Fruit fly (Drosophila melanogaster): ENCODE data around the gene Lip4.

The Lip4 gene

DNA sequence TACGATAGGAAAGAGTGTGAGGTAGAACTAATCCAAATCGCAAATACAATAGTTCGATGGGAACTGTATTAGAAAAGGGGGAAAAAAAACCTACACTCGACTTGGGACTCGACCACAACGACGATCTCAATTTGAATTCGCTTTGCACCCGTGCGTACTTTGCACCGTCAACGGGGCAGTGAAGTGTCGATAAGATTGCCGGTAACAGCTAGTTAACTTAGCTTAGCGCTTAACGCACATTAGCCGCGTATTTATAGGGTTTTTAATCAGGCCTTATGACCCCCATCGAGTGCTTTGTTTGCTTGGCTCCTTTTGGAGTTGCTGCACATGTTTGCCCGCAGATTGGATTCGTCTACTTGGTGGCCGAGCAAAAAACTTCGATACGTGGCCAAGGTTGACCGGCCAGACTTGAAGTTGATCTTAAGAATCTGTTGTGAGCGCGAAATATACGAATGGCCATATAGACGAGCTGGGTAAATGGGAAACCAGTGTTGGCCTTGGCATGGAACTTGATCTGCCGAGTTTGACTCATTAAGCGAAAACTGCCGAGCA is 12.7 kb upstream of the Lip4 start:
- TF ChIP-seq Aef1 (GFP tag; IDR thresholded peaks at IDR 0.05) = no peak
- TF ChIP-seq CG10431 (GFP tag; optimal IDR thresholded peaks at IDR 0.05) = no peak
- TF ChIP-seq HLH4C (GFP tag; IDR thresholded peaks at IDR 0.05; ENCODE audit: partially characterized antibody) = 0 out of 3 replicates have a peak, but pooled peaks have one; percentile 14
- TF ChIP-seq sd (tag; optimal IDR thresholded peaks at IDR 0.05) = no peak
- no peak for TF ChIP-seq nmo (GFP tag; optimal IDR thresholded peaks at IDR 0.05)
- TF ChIP-seq CG15479 (GFP tag; optimal IDR thresholded peaks at IDR 0.05) = no peak
- TF ChIP-seq CG2199 (GFP tag; IDR thresholded peaks at IDR 0.05) = 0 out of 3 replicates have a peak, but pooled peaks have one; percentile 8
- TF ChIP-seq CG8290 (GFP tag; optimal IDR thresholded peaks at IDR 0.05) = no peak
- TF ChIP-seq CG8290 (tag; optimal IDR thresholded peaks at IDR 0.05) = no peak
- TF ChIP-seq CG9876 (GFP tag; optimal IDR thresholded peaks at IDR 0.05) = no peak
- TF ChIP-seq Ptx1 (GFP tag; IDR thresholded peaks at IDR 0.05) = 0 out of 2 replicates have a peak, but pooled peaks have one; percentile 8
- no peak for TF ChIP-seq CG17186 (GFP tag; optimal IDR thresholded peaks at IDR 0.05)
- TF ChIP-seq CG12391 (tag; optimal IDR thresholded peaks at IDR 0.05) = no peak
- TF ChIP-seq tap (tag; optimal IDR thresholded peaks at IDR 0.05) = no peak
- no peak for TF ChIP-seq dm (GFP tag; optimal IDR thresholded peaks at IDR 0.05)
- TF ChIP-seq jigr1 (GFP tag; IDR thresholded peaks at IDR 0.05) = no peak
- no peak for TF ChIP-seq CG17612 (GFP tag; IDR thresholded peaks at IDR 0.05)
- no peak for TF ChIP-seq CG18476 (GFP tag; optimal IDR thresholded peaks at IDR 0.05)
- peak; percentile 47 for TF ChIP-seq ftz-f1 (GFP tag; optimal IDR thresholded peaks at IDR 0.05)
- TF ChIP-seq lab (GFP tag; optimal IDR thresholded peaks at IDR 0.05) = no peak
- TF ChIP-seq Hand (GFP tag; optimal IDR thresholded peaks at IDR 0.05) = no peak
- TF ChIP-seq CG2129 (GFP tag; IDR thresholded peaks at IDR 0.05; ENCODE audit: partially characterized antibody) = no peak
- no peak for TF ChIP-seq HmgD (GFP tag; optimal IDR thresholded peaks at IDR 0.05)
- no peak for TF ChIP-seq CG11085 (GFP tag; IDR thresholded peaks at IDR 0.05)
- TF ChIP-seq chinmo (GFP tag; IDR thresholded peaks at IDR 0.05; ENCODE audit: partially characterized antibody) = peak; percentile 65; the same call in 1 of the 4 replicates
- TF ChIP-seq D19B (GFP tag; optimal IDR thresholded peaks at IDR 0.05) = no peak
- TF ChIP-seq Sox100B (GFP tag; optimal IDR thresholded peaks at IDR 0.05) = no peak
- no peak for TF ChIP-seq ssp (GFP tag; IDR thresholded peaks at IDR 0.05)
- no peak for TF ChIP-seq CG8924 (tag; optimal IDR thresholded peaks at IDR 0.05)
- no peak for TF ChIP-seq kni (GFP tag; optimal IDR thresholded peaks at IDR 0.05)
- TF ChIP-seq Drgx (GFP tag; IDR thresholded peaks at IDR 0.05) = peak; percentile 21; the same call in 1 of the 2 replicates
- TF ChIP-seq sug (tag; optimal IDR thresholded peaks at IDR 0.05) = peak; percentile 75
- TF ChIP-seq CG9932 (GFP tag; IDR thresholded peaks at IDR 0.05) = peak; percentile 33; the same call in 1 of the 2 replicates
- TF ChIP-seq grau (tag; optimal IDR thresholded peaks at IDR 0.05) = peak; percentile 27
- TF ChIP-seq hth (optimal IDR thresholded peaks at IDR 0.05) = no peak
- no peak for TF ChIP-seq CG13287 (GFP tag; IDR thresholded peaks at IDR 0.05; ENCODE audit: partially characterized antibody)
- TF ChIP-seq CG32767 (GFP tag; IDR thresholded peaks at IDR 0.05) = no peak
- no peak for TF ChIP-seq CG17912 (GFP tag; optimal IDR thresholded peaks at IDR 0.05)
- TF ChIP-seq HmgZ (tag; optimal IDR thresholded peaks at IDR 0.05) = no peak
- TF ChIP-seq CG8478 (optimal IDR thresholded peaks at IDR 0.05) = no peak
- no peak for TF ChIP-seq Ets97D (GFP tag; optimal IDR thresholded peaks at IDR 0.05)
- TF ChIP-seq maf-S (GFP tag; optimal IDR thresholded peaks at IDR 0.05) = no peak
- TF ChIP-seq fu2 (GFP tag; optimal IDR thresholded peaks at IDR 0.05) = no peak
- TF ChIP-seq mirr (GFP tag; optimal IDR thresholded peaks at IDR 0.05) = peak; percentile 32
- no peak for TF ChIP-seq Taf1 (GFP tag; IDR thresholded peaks at IDR 0.05)
- no peak for TF ChIP-seq nerfin-1 (tag; optimal IDR thresholded peaks at IDR 0.05)
- 0 out of 3 replicates have a peak, but pooled peaks have one; percentile 20 for TF ChIP-seq row (GFP tag; IDR thresholded peaks at IDR 0.05)
- no peak for TF ChIP-seq CG11504 (tag; optimal IDR thresholded peaks at IDR 0.05)
- TF ChIP-seq Opbp (GFP tag; IDR thresholded peaks at IDR 0.05; ENCODE audit: partially characterized antibody) = no peak
- no peak for TF ChIP-seq gce (GFP tag; IDR thresholded peaks at IDR 0.05)
- TF ChIP-seq Camta (GFP tag; optimal IDR thresholded peaks at IDR 0.05) = no peak
